Worm (Caenorhabditis elegans) whole organism, midembryonic: ENCODE data around the gene F10C1.9.

Experiments used
- T22C8.4 ChIP-seq: fragments of 200-800 bp; sonication (Bioruptor generic); IDR thresholded peaks from 2 replicates; pipeline ENCODE4 v1.3.6; 2022; ENCODE audit warnings: missing genetic modification characterization, missing compliant biosample characterization
- cog-1 ChIP-seq: sonication (generic microtip); optimal IDR thresholded peaks from 2 replicates; lab custom pipeline; 2016; ENCODE audit warnings: missing genetic modification characterization, missing compliant biosample characterization
- flt-1 ChIP-seq: fragments of 200-800 bp; sonication (Bioruptor generic); IDR thresholded peaks from 2 replicates; pipeline ENCODE4 v1.3.6; 2022; ENCODE audit warnings: missing genetic modification characterization, missing compliant biosample characterization
- klf-2 ChIP-seq: fragments of 200-800 bp; sonication (Bioruptor generic); conservative IDR thresholded peaks from 2 replicates; pipeline ENCODE4 v1.3.6; 2022; ENCODE audit warnings: missing genetic modification reagents, missing genetic modification characterization, missing compliant biosample characterization
- med-1 ChIP-seq: sonication (generic microtip); optimal IDR thresholded peaks from 2 replicates; lab custom pipeline; 2017; ENCODE audit warnings: missing genetic modification characterization, mild to moderate bottlenecking, missing compliant biosample characterization, antibody characterized with exemption, missing genetic modification reagents; ENCODE audit not compliant: insufficient read depth
- ref-1 ChIP-seq: fragments of 200-800 bp; sonication (Bioruptor generic); conservative IDR thresholded peaks from 2 replicates; pipeline ENCODE4 v1.3.6; 2022; ENCODE audit warnings: missing genetic modification reagents, missing genetic modification characterization, missing compliant biosample characterization
- tab-1 ChIP-seq: fragments of 200-800 bp; sonication (Bioruptor generic); IDR thresholded peaks from 2 replicates; pipeline ENCODE4 v1.3.6; 2022; ENCODE audit warnings: missing genetic modification characterization, missing compliant biosample characterization
- ztf-23 ChIP-seq: fragments of 200-800 bp; sonication (Bioruptor generic); IDR thresholded peaks from 2 replicates; pipeline ENCODE4 v1.3.6; 2022; ENCODE audit warnings: missing genetic modification reagents, missing genetic modification characterization, missing compliant biosample characterization
- ztf-29 ChIP-seq: fragments of 200-800 bp; sonication (Bioruptor generic); IDR thresholded peaks from 2 replicates; pipeline ENCODE4 v1.3.6; 2022; ENCODE audit warnings: missing genetic modification reagents, missing genetic modification characterization, missing compliant biosample characterization

DNA sequence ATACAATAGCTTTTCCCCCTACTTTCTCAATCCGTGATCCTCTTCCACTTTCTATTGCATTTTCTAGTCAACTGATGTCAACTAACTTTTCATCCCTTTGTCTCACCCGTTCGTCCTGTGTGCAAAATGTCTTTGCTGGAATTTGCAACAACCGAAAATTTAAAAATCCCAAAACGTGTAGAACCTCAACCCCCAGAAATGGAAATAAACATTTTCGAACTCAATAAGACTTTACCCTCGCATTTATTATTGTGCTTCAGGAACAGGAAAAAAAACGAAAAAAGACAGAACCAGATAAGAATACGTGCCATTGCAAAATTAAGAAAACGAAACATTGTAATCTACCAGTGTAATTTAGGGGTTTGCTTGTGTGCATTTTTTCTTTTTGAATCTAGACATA, 33.0 kb downstream of the F10C1.9 start:
- TF ChIP-seq ztf-23 (GFP tag; lab: Robert Waterston, UW) (no peak), tab-1 (no peak), med-1 (GFP tag; lab: Kevin White, UChicago) (no peak), flt-1 (no peak), T22C8.4 (GFP tag; lab: Robert Waterston, UW) (no peak), klf-2 (GFP tag; lab: Robert Waterston, UW) (no peak), ref-1 (GFP tag; lab: Robert Waterston, UW) (no peak), cog-1 (tag; lab: Kevin White, UChicago) (no peak), ztf-29 (GFP tag; lab: Robert Waterston, UW) (no peak)
